Comparison of ENCODE assay signal across 5 fruit fly cellular contexts in the genomic region with DNA sequence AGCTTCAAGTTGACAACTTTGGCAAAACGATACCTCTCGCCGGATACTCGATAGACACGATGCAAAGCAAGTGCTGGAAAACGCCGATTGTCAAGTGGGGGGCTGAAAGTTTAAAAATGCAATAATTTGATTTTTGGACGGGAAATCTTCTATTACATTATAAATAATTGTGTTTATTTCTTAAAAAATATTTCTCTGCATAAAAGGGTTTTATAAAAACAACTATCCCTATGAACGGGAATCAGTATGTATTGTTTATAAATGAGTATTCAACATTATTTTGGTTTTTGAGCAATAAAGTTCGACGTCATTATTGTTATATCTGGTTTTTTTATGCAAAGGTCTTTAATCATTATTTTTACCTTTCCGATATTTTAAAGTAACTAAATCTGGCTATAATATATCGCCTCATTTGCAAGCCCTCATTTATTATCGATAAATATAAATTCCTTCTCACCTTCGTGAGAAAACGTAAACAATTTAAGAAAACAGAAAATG.
TF ChIP-seq lines count a peak whose summit lies in the region.

A gene (minus strand): TSS at position 50 of the 498 bp plus-strand sequence.
A gene (plus strand): TSS at position 419 of the 498 bp plus-strand sequence.

TF ChIP-seq in whole organism, adult, 20 proteins besides CTCF, POLR2A, EP300 and RAD21 (continued from another document):
- TF ChIP-seq tj (GFP tag; optimal IDR thresholded peaks at IDR 0.05; lab: Kevin White, UChicago) (peak; percentile 60), kay (GFP tag; lab: Kevin White, UChicago; ENCODE audit: borderline replicate concordance) (no peak), CG1620 (GFP tag; optimal IDR thresholded peaks at IDR 0.05; lab: Kevin White, UChicago) (peak; percentile 91)

TF ChIP-seq in whole organism, embryonic, 481 proteins besides CTCF, POLR2A, EP300 and RAD21 (continued from another document and continues in another):
- TF ChIP-seq CG3163 (GFP tag; optimal IDR thresholded peaks at IDR 0.05; lab: Kevin White, UChicago) (no peak), CG2120 (GFP tag; optimal IDR thresholded peaks at IDR 0.05; lab: Kevin White, UChicago) (peak; percentile 83), Hr51 (GFP tag; optimal IDR thresholded peaks at IDR 0.05; lab: Kevin White, UChicago) (peak; percentile 46 to 65), Trl (optimal IDR thresholded peaks at IDR 0.05; lab: Kevin White, UChicago) (no peak), Trl (GFP tag; optimal IDR thresholded peaks at IDR 0.05; lab: Kevin White, UChicago) (peak; percentile 57), CG11085 (GFP tag; IDR thresholded peaks at IDR 0.05; lab: Robert Waterston, UW) (0 out of 2 replicates have a peak, but pooled peaks have one; percentile 36), CG12769 (tag; optimal IDR thresholded peaks at IDR 0.05; lab: Kevin White, UChicago) (no peak), CG6683 (GFP tag; optimal IDR thresholded peaks at IDR 0.05; lab: Kevin White, UChicago) (peak; percentile 4), luna (GFP tag; optimal IDR thresholded peaks at IDR 0.05; lab: Kevin White, UChicago) (no peak), CG30020 (tag; optimal IDR thresholded peaks at IDR 0.05; lab: Kevin White, UChicago) (peak; percentile 54), Bgb (GFP tag; IDR thresholded peaks at IDR 0.05; lab: Robert Waterston, UW; ENCODE audit: partially characterized antibody) (peak; percentile 39), TFAM (GFP tag; optimal IDR thresholded peaks at IDR 0.05; lab: Kevin White, UChicago) (no peak), CG13775 (GFP tag; optimal IDR thresholded peaks at IDR 0.05; lab: Kevin White, UChicago) (peak; percentile 79), Hmr (GFP tag; optimal IDR thresholded peaks at IDR 0.05; lab: Kevin White, UChicago) (peak; percentile 66), dan (GFP tag; IDR thresholded peaks at IDR 0.05; lab: Robert Waterston, UW) (no peak), HHEX (GFP tag; optimal IDR thresholded peaks at IDR 0.05; lab: Kevin White, UChicago) (peak; percentile 65), CG4730 (GFP tag; IDR thresholded peaks at IDR 0.05; lab: Robert Waterston, UW) (no peak), Lhr (GFP tag; optimal IDR thresholded peaks at IDR 0.05; lab: Kevin White, UChicago) (peak; percentile 19), CG6654 (GFP tag; optimal IDR thresholded peaks at IDR 0.05; lab: Kevin White, UChicago) (peak; percentile 11), Doc2 (GFP tag; IDR thresholded peaks at IDR 0.05; lab: Robert Waterston, UW) (no peak), CG10654 (GFP tag; optimal IDR thresholded peaks at IDR 0.05; lab: Kevin White, UChicago) (peak; percentile 67), kay (GFP tag; optimal IDR thresholded peaks at IDR 0.05; lab: Kevin White, UChicago) (peak; percentile 63), mirr (GFP tag; optimal IDR thresholded peaks at IDR 0.05; lab: Kevin White, UChicago) (peak; percentile 55), CG13287 (GFP tag; IDR thresholded peaks at IDR 0.05; lab: Robert Waterston, UW; ENCODE audit: partially characterized antibody) (peak; percentile 80), Sin3A (optimal IDR thresholded peaks at IDR 0.05; lab: Kevin White, UChicago) (no peak), insv (GFP tag; optimal IDR thresholded peaks at IDR 0.05; lab: Kevin White, UChicago) (peak in 1 of 2 experiments; percentile 78), CG34376 (GFP tag; optimal IDR thresholded peaks at IDR 0.05; lab: Kevin White, UChicago) (peak; percentile 46), Drgx (GFP tag; IDR thresholded peaks at IDR 0.05; lab: Robert Waterston, UW) (0 out of 2 replicates have a peak, but pooled peaks have one; percentile 38), CG12236 (GFP tag; optimal IDR thresholded peaks at IDR 0.05; lab: Kevin White, UChicago) (no peak)

TF ChIP-seq in whole organism, prepupa, 60 proteins besides CTCF, POLR2A, EP300 and RAD21 (continued from another document and continues in another):
- TF ChIP-seq CG11902 (GFP tag; optimal IDR thresholded peaks at IDR 0.05; lab: Kevin White, UChicago), result peak; percentile 54
- no peak for TF ChIP-seq CG15336 (GFP tag; IDR thresholded peaks at IDR 0.05; lab: Robert Waterston, UW)
- TF ChIP-seq eg (GFP tag; IDR thresholded peaks at IDR 0.05; lab: Robert Waterston, UW), result peak; percentile 65; the same call in 2 of the 3 replicates
- peak; percentile 65 for TF ChIP-seq CG31627 (GFP tag; optimal IDR thresholded peaks at IDR 0.05; lab: Kevin White, UChicago)
- no peak for TF ChIP-seq CG6276 (GFP tag; optimal IDR thresholded peaks at IDR 0.05; lab: Kevin White, UChicago)
- peak; percentile 70 for TF ChIP-seq Hr39 (GFP tag; optimal IDR thresholded peaks at IDR 0.05; lab: Kevin White, UChicago)
- TF ChIP-seq acj6 (GFP tag; optimal IDR thresholded peaks at IDR 0.05; lab: Kevin White, UChicago), result peak; percentile 74
- TF ChIP-seq Eip75B (GFP tag; optimal IDR thresholded peaks at IDR 0.05; lab: Kevin White, UChicago), result no peak
- no peak for TF ChIP-seq CG9139 (GFP tag; optimal IDR thresholded peaks at IDR 0.05; lab: Kevin White, UChicago)
- TF ChIP-seq topi (GFP tag; optimal IDR thresholded peaks at IDR 0.05; lab: Kevin White, UChicago), result peak; percentile 33
- TF ChIP-seq CG16779 (tag; optimal IDR thresholded peaks at IDR 0.05; lab: Kevin White, UChicago), result no peak
- TF ChIP-seq fd85E (GFP tag; optimal IDR thresholded peaks at IDR 0.05; lab: Kevin White, UChicago), result no peak
- TF ChIP-seq achi (GFP tag; optimal IDR thresholded peaks at IDR 0.05; lab: Kevin White, UChicago), result peak; percentile 65
- no peak for TF ChIP-seq ss (GFP tag; optimal IDR thresholded peaks at IDR 0.05; lab: Kevin White, UChicago)
- no peak for TF ChIP-seq vri (GFP tag; optimal IDR thresholded peaks at IDR 0.05; lab: Kevin White, UChicago)
- TF ChIP-seq salr (GFP tag; optimal IDR thresholded peaks at IDR 0.05; lab: Kevin White, UChicago), result peak in 1 of 2 experiments; percentile 23
- TF ChIP-seq Ets21C (GFP tag; optimal IDR thresholded peaks at IDR 0.05; lab: Kevin White, UChicago), result no peak
- TF ChIP-seq Hr38 (GFP tag; optimal IDR thresholded peaks at IDR 0.05; lab: Kevin White, UChicago), result no peak
- TF ChIP-seq Eip78C (GFP tag; lab: Kevin White, UChicago), result peak; percentile 71
- no peak for TF ChIP-seq CG4318 (GFP tag; optimal IDR thresholded peaks at IDR 0.05; lab: Kevin White, UChicago)
- TF ChIP-seq dsx (GFP tag; optimal IDR thresholded peaks at IDR 0.05; lab: Kevin White, UChicago; ENCODE audit: poor library complexity, severe bottlenecking), result no peak
- peak; percentile 69 for TF ChIP-seq cyc (GFP tag; optimal IDR thresholded peaks at IDR 0.05; lab: Kevin White, UChicago)
- peak; percentile 3 for TF ChIP-seq pdm3 (GFP tag; optimal IDR thresholded peaks at IDR 0.05; lab: Kevin White, UChicago)
- peak; percentile 60 for TF ChIP-seq fkh (GFP tag; optimal IDR thresholded peaks at IDR 0.05; lab: Kevin White, UChicago)
- peak; percentile 61; the same call in 2 of the 3 replicates for TF ChIP-seq CG6163 (GFP tag; IDR thresholded peaks at IDR 0.05; lab: Robert Waterston, UW)
- no peak for TF ChIP-seq fd59A (GFP tag; optimal IDR thresholded peaks at IDR 0.05; lab: Kevin White, UChicago)
- TF ChIP-seq lz (GFP tag; optimal IDR thresholded peaks at IDR 0.05; lab: Kevin White, UChicago), result peak; percentile 76
- no peak for TF ChIP-seq CG10669 (GFP tag; optimal IDR thresholded peaks at IDR 0.05; lab: Kevin White, UChicago)
- TF ChIP-seq Gug (GFP tag; IDR thresholded peaks at IDR 0.05; lab: Robert Waterston, UW), result no peak
- TF ChIP-seq CG11294 (GFP tag; IDR thresholded peaks at IDR 0.05; lab: Robert Waterston, UW), result no peak; the same call in 1 of the 2 replicates
- no peak for TF ChIP-seq CG11762 (GFP tag; optimal IDR thresholded peaks at IDR 0.05; lab: Kevin White, UChicago; ENCODE audit: insufficient read depth)
- TF ChIP-seq CG32006 (GFP tag; optimal IDR thresholded peaks at IDR 0.05; lab: Kevin White, UChicago), result peak; percentile 46

TF ChIP-seq in whole organism, pupa, 21 proteins besides CTCF, POLR2A, EP300 and RAD21 (continued from another document):
- no peak for TF ChIP-seq CG13204 (GFP tag; optimal IDR thresholded peaks at IDR 0.05; lab: Kevin White, UChicago)

TF ChIP-seq in whole organism, wandering third instar larva, 38 proteins besides CTCF, POLR2A, EP300 and RAD21 (continued from another document):
- TF ChIP-seq psq (GFP tag; optimal IDR thresholded peaks at IDR 0.05; lab: Kevin White, UChicago), result peak; percentile 68
- TF ChIP-seq woc (GFP tag; optimal IDR thresholded peaks at IDR 0.05; lab: Kevin White, UChicago), result peak; percentile 78
- no peak for TF ChIP-seq Abd-B (GFP tag; optimal IDR thresholded peaks at IDR 0.05; lab: Kevin White, UChicago)
- no peak for TF ChIP-seq brk (GFP tag; optimal IDR thresholded peaks at IDR 0.05; lab: Kevin White, UChicago)
- TF ChIP-seq sage (GFP tag; optimal IDR thresholded peaks at IDR 0.05; lab: Kevin White, UChicago), result no peak
- TF ChIP-seq N (GFP tag; optimal IDR thresholded peaks at IDR 0.05; lab: Kevin White, UChicago), result no peak
- TF ChIP-seq Hr78 (GFP tag; optimal IDR thresholded peaks at IDR 0.05; lab: Kevin White, UChicago), result no peak
- TF ChIP-seq dmrt93B (GFP tag; optimal IDR thresholded peaks at IDR 0.05; lab: Kevin White, UChicago), result peak; percentile 57
- peak; percentile 85 for TF ChIP-seq Hr83 (GFP tag; optimal IDR thresholded peaks at IDR 0.05; lab: Kevin White, UChicago; ENCODE audit: poor library complexity, severe bottlenecking)
- peak; percentile 75 for TF ChIP-seq rgr (GFP tag; optimal IDR thresholded peaks at IDR 0.05; lab: Kevin White, UChicago)
- TF ChIP-seq dsf (GFP tag; optimal IDR thresholded peaks at IDR 0.05; lab: Kevin White, UChicago; ENCODE audit: borderline replicate concordance), result no peak
- TF ChIP-seq ey (GFP tag; optimal IDR thresholded peaks at IDR 0.05; lab: Kevin White, UChicago), result peak; percentile 71
- no peak for TF ChIP-seq CrebA (GFP tag; optimal IDR thresholded peaks at IDR 0.05; lab: Kevin White, UChicago; ENCODE audit: borderline replicate concordance)
- TF ChIP-seq tai (GFP tag; optimal IDR thresholded peaks at IDR 0.05; lab: Kevin White, UChicago), result no peak
- TF ChIP-seq HLH106 (tag; optimal IDR thresholded peaks at IDR 0.05; lab: Kevin White, UChicago), result peak; percentile 69
- peak in 1 of 2 experiments; percentile 87 for TF ChIP-seq foxo (GFP tag; optimal IDR thresholded peaks at IDR 0.05; lab: Kevin White, UChicago)
